Fruit fly (Drosophila melanogaster): ENCODE measurements around the gene Tim9a.

Tim9a gene

dm6 chrX:13403962-13404830 lies 19.2 kb downstream of the Tim9a start, which contains the start of gene GstT4:
Gene GstT4 (plus strand): TSS chrX:13404749.
- TF ChIP-seq gl (tag; optimal IDR thresholded peaks at IDR 0.05): peak; percentile 97
- TF ChIP-seq CG32121 (GFP tag; IDR thresholded peaks at IDR 0.05): peak; percentile 97
- TF ChIP-seq CG8159 (tag; optimal IDR thresholded peaks at IDR 0.05): peak; percentile 81
- peak; percentile 99 for TF ChIP-seq CG4496 (GFP tag; IDR thresholded peaks at IDR 0.05)
- peak; percentile 55 for TF ChIP-seq CG10348 (GFP tag; IDR thresholded peaks at IDR 0.05)
- TF ChIP-seq CG34367 (tag; optimal IDR thresholded peaks at IDR 0.05): peak; percentile 90
- TF ChIP-seq Ets98B (GFP tag; IDR thresholded peaks at IDR 0.05): peak; percentile 98
- TF ChIP-seq Pif1A (GFP tag; optimal IDR thresholded peaks at IDR 0.05): peak; percentile 97
- TF ChIP-seq CG13204 (GFP tag; optimal IDR thresholded peaks at IDR 0.05): peak; percentile 97
- peak; percentile 98 for TF ChIP-seq fd96Ca (GFP tag; IDR thresholded peaks at IDR 0.05)
- peak; percentile 84 for TF ChIP-seq CG9948 (tag; optimal IDR thresholded peaks at IDR 0.05)
- peak; percentile 84 for TF ChIP-seq CG17806 (tag; optimal IDR thresholded peaks at IDR 0.05)
- TF ChIP-seq CG14655 (GFP tag; optimal IDR thresholded peaks at IDR 0.05): peak; percentile 83
- TF ChIP-seq CG12605 (GFP tag; IDR thresholded peaks at IDR 0.05): peak; percentile 100
- TF ChIP-seq rn (GFP tag; IDR thresholded peaks at IDR 0.05): peak; percentile 93
- TF ChIP-seq EcR (GFP tag; optimal IDR thresholded peaks at IDR 0.05): peak; percentile 72
- peak; percentile 69 for TF ChIP-seq CG8301 (tag; optimal IDR thresholded peaks at IDR 0.05)
- peak; percentile 97 for TF ChIP-seq Pif1B (GFP tag; optimal IDR thresholded peaks at IDR 0.05)
- TF ChIP-seq D1 (tag; optimal IDR thresholded peaks at IDR 0.05): peak; percentile 2
- peak; percentile 84 for TF ChIP-seq Snoo (tag; optimal IDR thresholded peaks at IDR 0.05)
- peak; percentile 86 for TF ChIP-seq CG15710 (tag; optimal IDR thresholded peaks at IDR 0.05)

dm6 chrX:13406293-13406692 lies 21.3 kb downstream of the Tim9a start:
- TF ChIP-seq CG4496 (GFP tag; IDR thresholded peaks at IDR 0.05) (peak; percentile 54; the same call in 2 of the 3 replicates), EcR (GFP tag; optimal IDR thresholded peaks at IDR 0.05) (peak; percentile 82), CG10348 (GFP tag; IDR thresholded peaks at IDR 0.05) (no peak), CG34367 (tag; optimal IDR thresholded peaks at IDR 0.05) (no peak), CG9948 (tag; optimal IDR thresholded peaks at IDR 0.05) (no peak), CG8159 (tag; optimal IDR thresholded peaks at IDR 0.05) (no peak), Pif1B (GFP tag; optimal IDR thresholded peaks at IDR 0.05) (no peak), CG8301 (tag; optimal IDR thresholded peaks at IDR 0.05) (peak; percentile 2), CG12605 (GFP tag; IDR thresholded peaks at IDR 0.05) (peak; percentile 41), Snoo (tag; optimal IDR thresholded peaks at IDR 0.05) (no peak), gl (tag; optimal IDR thresholded peaks at IDR 0.05) (peak; percentile 54), D1 (tag; optimal IDR thresholded peaks at IDR 0.05) (no peak), CG32121 (GFP tag; IDR thresholded peaks at IDR 0.05) (no peak), CG13204 (GFP tag; optimal IDR thresholded peaks at IDR 0.05) (peak; percentile 40), rn (GFP tag; IDR thresholded peaks at IDR 0.05) (no peak), CG15710 (tag; optimal IDR thresholded peaks at IDR 0.05) (no peak), Pif1A (GFP tag; optimal IDR thresholded peaks at IDR 0.05) (peak; percentile 60), CG17806 (tag; optimal IDR thresholded peaks at IDR 0.05) (no peak), fd96Ca (GFP tag; IDR thresholded peaks at IDR 0.05) (0 out of 3 replicates have a peak, but pooled peaks have one; percentile 47), CG14655 (GFP tag; optimal IDR thresholded peaks at IDR 0.05) (peak; percentile 53), Ets98B (GFP tag; IDR thresholded peaks at IDR 0.05) (peak; percentile 18; the same call in 1 of the 2 replicates)

dm6 chrX:13407673-13408072 lies 22.7 kb downstream of the Tim9a start:
- TF ChIP-seq Snoo (tag; optimal IDR thresholded peaks at IDR 0.05) (no peak), CG12605 (GFP tag; IDR thresholded peaks at IDR 0.05) (no peak), CG17806 (tag; optimal IDR thresholded peaks at IDR 0.05) (no peak), gl (tag; optimal IDR thresholded peaks at IDR 0.05) (no peak), Ets98B (GFP tag; IDR thresholded peaks at IDR 0.05) (no peak), D1 (tag; optimal IDR thresholded peaks at IDR 0.05) (no peak), EcR (GFP tag; optimal IDR thresholded peaks at IDR 0.05) (no peak), CG9948 (tag; optimal IDR thresholded peaks at IDR 0.05) (no peak), fd96Ca (GFP tag; IDR thresholded peaks at IDR 0.05) (no peak)

- no peak for TF ChIP-seq D1 (tag; optimal IDR thresholded peaks at IDR 0.05)
- no peak for TF ChIP-seq CG32121 (GFP tag; IDR thresholded peaks at IDR 0.05)
- no peak for TF ChIP-seq CG10348 (GFP tag; IDR thresholded peaks at IDR 0.05)
- TF ChIP-seq CG4496 (GFP tag; IDR thresholded peaks at IDR 0.05): no peak; the same call in 2 of the 3 replicates
- TF ChIP-seq Ets98B (GFP tag; IDR thresholded peaks at IDR 0.05): no peak
- TF ChIP-seq EcR (GFP tag; optimal IDR thresholded peaks at IDR 0.05): no peak
- no peak for TF ChIP-seq CG34367 (tag; optimal IDR thresholded peaks at IDR 0.05)
- TF ChIP-seq Snoo (tag; optimal IDR thresholded peaks at IDR 0.05): no peak
- TF ChIP-seq CG14655 (GFP tag; optimal IDR thresholded peaks at IDR 0.05): no peak
- TF ChIP-seq CG17806 (tag; optimal IDR thresholded peaks at IDR 0.05): no peak
- TF ChIP-seq Pif1B (GFP tag; optimal IDR thresholded peaks at IDR 0.05): no peak
- no peak for TF ChIP-seq rn (GFP tag; IDR thresholded peaks at IDR 0.05)
- TF ChIP-seq CG8301 (tag; optimal IDR thresholded peaks at IDR 0.05): no peak
Measured at dm6 chrX:13410887-13411286, 25.9 kb downstream of the Tim9a start.

dm6 chrX:13411376-13411973 lies 26.5 kb downstream of the Tim9a start:
- TF ChIP-seq CG9948 (tag; optimal IDR thresholded peaks at IDR 0.05): no peak
- TF ChIP-seq Ets98B (GFP tag; IDR thresholded peaks at IDR 0.05): peak; percentile 52; the same call in 1 of the 2 replicates
- no peak for TF ChIP-seq CG8159 (tag; optimal IDR thresholded peaks at IDR 0.05)
- no peak for TF ChIP-seq CG34367 (tag; optimal IDR thresholded peaks at IDR 0.05)
- TF ChIP-seq rn (GFP tag; IDR thresholded peaks at IDR 0.05): no peak
- TF ChIP-seq Pif1B (GFP tag; optimal IDR thresholded peaks at IDR 0.05): peak; percentile 5
- 0 out of 2 replicates have a peak, but pooled peaks have one; percentile 10 for TF ChIP-seq CG12605 (GFP tag; IDR thresholded peaks at IDR 0.05)
- no peak for TF ChIP-seq gl (tag; optimal IDR thresholded peaks at IDR 0.05)
- no peak for TF ChIP-seq CG15710 (tag; optimal IDR thresholded peaks at IDR 0.05)
- TF ChIP-seq D1 (tag; optimal IDR thresholded peaks at IDR 0.05): no peak
- TF ChIP-seq Snoo (tag; optimal IDR thresholded peaks at IDR 0.05): no peak
- no peak for TF ChIP-seq Pif1A (GFP tag; optimal IDR thresholded peaks at IDR 0.05)
- no peak for TF ChIP-seq CG32121 (GFP tag; IDR thresholded peaks at IDR 0.05)
- no peak for TF ChIP-seq CG17806 (tag; optimal IDR thresholded peaks at IDR 0.05)
- peak; percentile 7; the same call in 1 of the 3 replicates for TF ChIP-seq CG4496 (GFP tag; IDR thresholded peaks at IDR 0.05)
- TF ChIP-seq CG13204 (GFP tag; optimal IDR thresholded peaks at IDR 0.05): no peak
- TF ChIP-seq EcR (GFP tag; optimal IDR thresholded peaks at IDR 0.05): no peak
- no peak for TF ChIP-seq CG14655 (GFP tag; optimal IDR thresholded peaks at IDR 0.05)
- TF ChIP-seq CG8301 (tag; optimal IDR thresholded peaks at IDR 0.05): no peak
- no peak for TF ChIP-seq CG10348 (GFP tag; IDR thresholded peaks at IDR 0.05)
- TF ChIP-seq fd96Ca (GFP tag; IDR thresholded peaks at IDR 0.05): peak; percentile 65; the same call in 2 of the 3 replicates

All from whole organism, pupa.